Worm (Caenorhabditis elegans) whole organism, L4 larva: ENCODE results near the gene pptr-2.

Source experiments
- aly-2 ChIP-seq: sonication (generic microtip); optimal IDR thresholded peaks from 2 replicates; lab custom pipeline; 2018; ENCODE audit warnings: missing biosample characterization, missing genetic modification characterization
- fos-1 ChIP-seq: fragments of 150-350 bp; optimal IDR thresholded peaks from 2 replicates; lab custom pipeline; 2014; ENCODE audit warnings: missing biosample characterization, missing genetic modification characterization
- mdt-29 ChIP-seq: fragments of 200-800 bp; sonication (Bioruptor generic); IDR thresholded peaks from 2 replicates; pipeline ENCODE4 v1.3.6; 2022; ENCODE audit warnings: missing genetic modification reagents, missing genetic modification characterization, missing compliant biosample characterization
- nhr-76 ChIP-seq: fragments of 150-350 bp; optimal IDR thresholded peaks from 2 replicates; lab custom pipeline; 2014; ENCODE audit warnings: missing biosample characterization, missing genetic modification characterization

DNA sequence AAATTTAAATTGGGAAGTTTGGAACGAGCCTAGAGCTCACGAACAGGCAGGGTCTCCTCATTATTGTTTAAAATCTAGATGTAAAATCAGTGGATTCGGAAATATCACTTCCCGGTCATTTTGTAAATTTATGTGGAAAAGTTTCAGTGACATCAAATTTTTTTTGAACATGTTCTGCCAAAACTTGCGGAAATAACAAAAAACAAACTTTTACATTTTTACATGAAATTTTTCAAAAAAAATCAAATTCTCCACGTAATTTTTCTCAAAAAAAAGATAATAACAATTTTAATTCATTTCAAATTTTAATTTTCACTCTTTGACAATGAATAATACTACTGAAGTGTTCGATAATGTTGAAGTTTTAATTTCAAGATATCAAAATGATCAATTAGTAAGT, 6.8 kb upstream of the pptr-2 start, which contains the start of gene C45B11.5:
- no peak for TF ChIP-seq mdt-29
- TF ChIP-seq aly-2 (tag; lab: Kevin White, UChicago): no peak
- no peak for TF ChIP-seq nhr-76
- TF ChIP-seq fos-1: no peak
